Worm (Caenorhabditis elegans): ENCODE measurements around the gene M04D8.5.

DNA sequence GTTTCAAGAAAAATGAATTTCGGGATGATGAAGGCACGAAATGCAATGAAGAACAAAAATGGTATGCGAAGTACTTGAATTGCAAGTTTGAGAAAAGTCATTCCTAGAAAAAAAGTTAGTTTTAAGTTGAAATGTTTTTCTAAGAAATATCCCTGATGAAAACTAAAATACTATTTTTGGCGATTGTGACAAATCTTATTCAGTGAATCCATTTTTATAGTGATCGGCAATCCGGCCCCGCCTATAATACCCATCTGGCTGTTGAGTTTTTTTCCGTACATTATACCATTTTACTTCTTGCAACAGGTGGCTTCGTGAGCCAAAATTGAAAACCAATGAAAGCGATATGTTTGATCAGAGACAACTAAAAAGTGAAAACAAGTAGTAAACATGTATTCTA, 33.9 kb downstream of the M04D8.5 start, which contains the start of gene C05B5.17:
- no peak for TF ChIP-seq lin-39 (tag; optimal IDR thresholded peaks at IDR 0.05)
- TF ChIP-seq lsy-2 (tag; optimal IDR thresholded peaks at IDR 0.05) = no peak
- no peak for TF ChIP-seq nhr-11 (tag; optimal IDR thresholded peaks at IDR 0.05)
- TF ChIP-seq sma-3 (GFP tag; optimal IDR thresholded peaks at IDR 0.05) = no peak
- TF ChIP-seq nhr-25 (tag; optimal IDR thresholded peaks at IDR 0.05) = no peak

Data from whole organism, L2 larva.